Worm (Caenorhabditis elegans): Measurements from ENCODE around the gene apc-11.

- TF ChIP-seq nhr-76 (tag; optimal IDR thresholded peaks at IDR 0.05) (no peak), unc-39 (tag; optimal IDR thresholded peaks at IDR 0.05) (no peak), ceh-83 (GFP tag; optimal IDR thresholded peaks at IDR 0.05) (no peak), ztf-11 (tag; optimal IDR thresholded peaks at IDR 0.05) (no peak), elt-1 (tag; optimal IDR thresholded peaks at IDR 0.05; ENCODE audit: borderline replicate concordance, insufficient read depth) (no peak), nhr-237 (tag; optimal IDR thresholded peaks at IDR 0.05) (no peak), snpc-4 (tag; optimal IDR thresholded peaks at IDR 0.05) (no peak), lin-13 (tag; optimal IDR thresholded peaks at IDR 0.05) (peak; percentile 19)
Observed at ce11 chrIII:4587177-4587576, 7.0 kb downstream of the apc-11 start, which contains the start of the genes F35G12.7 and smc-4.
